Worm (Caenorhabditis elegans): ENCODE measurements around the gene Y42A5A.5.

ce11 chrV:11074448-11074847 lies 35.1 kb downstream of the Y42A5A.5 start, which contains the start of gene act-3:
- TF ChIP-seq snpc-4 (tag; optimal IDR thresholded peaks at IDR 0.05) = no peak
- TF ChIP-seq aly-2 (tag; optimal IDR thresholded peaks at IDR 0.05) = no peak
